Worm (Caenorhabditis elegans): ENCODE results near the gene nlp-34.

DNA sequence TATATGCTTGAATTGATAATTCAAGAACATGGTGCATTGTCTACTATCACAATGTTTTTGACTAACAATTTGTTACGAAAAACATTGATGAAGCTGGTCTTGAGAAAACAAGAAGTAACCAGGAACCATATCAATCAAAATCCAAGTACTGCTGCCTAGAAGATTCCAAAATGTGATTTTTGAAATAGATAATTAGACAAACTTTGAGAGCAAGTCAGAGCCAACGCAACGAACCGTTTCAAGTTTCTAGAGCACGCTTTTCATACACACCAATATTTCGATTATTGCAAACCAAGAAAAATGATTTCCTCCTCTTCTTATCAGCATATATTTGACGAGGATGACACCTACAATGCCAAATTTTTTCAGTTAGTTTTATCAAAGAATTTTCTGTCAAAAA, 37.8 kb upstream of the nlp-34 start, which contains the start of gene srw-89:
- TF ChIP-seq nfya-1 (tag; optimal IDR thresholded peaks at IDR 0.05), result no peak
- TF ChIP-seq ref-2 (tag; optimal IDR thresholded peaks at IDR 0.05), result no peak
- TF ChIP-seq gmeb-2 (tag; optimal IDR thresholded peaks at IDR 0.05), result no peak
- TF ChIP-seq hlh-6 (tag; optimal IDR thresholded peaks at IDR 0.05), result no peak
- no peak for TF ChIP-seq pqm-1 (tag; optimal IDR thresholded peaks at IDR 0.05)
